Worm (Caenorhabditis elegans) whole organism, midembryonic: ENCODE measurements around the gene gadr-3.

ENCODE experiments used
- cog-1 ChIP-seq: sonication (generic microtip); optimal IDR thresholded peaks from 2 replicates; lab custom pipeline; 2016; ENCODE audit warnings: missing genetic modification characterization, missing compliant biosample characterization
- flt-1 ChIP-seq: fragments of 200-800 bp; sonication (Bioruptor generic); IDR thresholded peaks from 2 replicates; pipeline ENCODE4 v1.3.6; 2022; ENCODE audit warnings: missing genetic modification characterization, missing compliant biosample characterization
- klf-2 ChIP-seq: fragments of 200-800 bp; sonication (Bioruptor generic); conservative IDR thresholded peaks from 2 replicates; pipeline ENCODE4 v1.3.6; 2022; ENCODE audit warnings: missing genetic modification reagents, missing genetic modification characterization, missing compliant biosample characterization
- med-1 ChIP-seq: sonication (generic microtip); optimal IDR thresholded peaks from 2 replicates; lab custom pipeline; 2017; ENCODE audit warnings: missing genetic modification characterization, mild to moderate bottlenecking, missing compliant biosample characterization, antibody characterized with exemption, missing genetic modification reagents; ENCODE audit not compliant: insufficient read depth
- ref-1 ChIP-seq: fragments of 200-800 bp; sonication (Bioruptor generic); conservative IDR thresholded peaks from 2 replicates; pipeline ENCODE4 v1.3.6; 2022; ENCODE audit warnings: missing genetic modification reagents, missing genetic modification characterization, missing compliant biosample characterization
- tab-1 ChIP-seq: fragments of 200-800 bp; sonication (Bioruptor generic); IDR thresholded peaks from 2 replicates; pipeline ENCODE4 v1.3.6; 2022; ENCODE audit warnings: missing genetic modification characterization, missing compliant biosample characterization

DNA sequence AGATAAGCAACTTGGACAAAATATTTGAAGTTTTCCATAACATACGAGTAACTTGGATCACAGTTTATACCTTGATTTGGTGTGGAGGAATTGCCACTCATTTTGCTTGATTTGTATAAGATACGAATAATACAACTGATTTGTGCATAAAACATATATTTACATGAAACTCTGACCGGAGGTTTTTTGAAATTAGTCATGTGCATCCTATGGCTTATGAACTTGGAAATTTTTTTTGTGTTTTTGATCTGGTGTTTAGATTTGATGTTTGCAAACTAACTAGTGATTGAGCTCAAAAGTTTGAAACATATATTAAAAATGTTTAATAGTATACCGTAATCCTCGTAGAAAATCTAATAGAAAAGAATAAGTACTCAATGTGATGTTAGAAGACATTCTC is 31.1 kb downstream of the gadr-3 start, which contains the start of gene srg-8:
- no peak for TF ChIP-seq flt-1 (GFP tag; lab: Robert Waterston, UW)
- TF ChIP-seq ref-1 (GFP tag; lab: Robert Waterston, UW), result no peak
- no peak for TF ChIP-seq cog-1 (tag; lab: Kevin White, UChicago)
- no peak for TF ChIP-seq klf-2 (GFP tag; lab: Robert Waterston, UW)
- no peak for TF ChIP-seq tab-1 (GFP tag; lab: Robert Waterston, UW)
- TF ChIP-seq med-1, result no peak
